Worm (Caenorhabditis elegans): ENCODE results near the gene Y39B6A.25.

DNA sequence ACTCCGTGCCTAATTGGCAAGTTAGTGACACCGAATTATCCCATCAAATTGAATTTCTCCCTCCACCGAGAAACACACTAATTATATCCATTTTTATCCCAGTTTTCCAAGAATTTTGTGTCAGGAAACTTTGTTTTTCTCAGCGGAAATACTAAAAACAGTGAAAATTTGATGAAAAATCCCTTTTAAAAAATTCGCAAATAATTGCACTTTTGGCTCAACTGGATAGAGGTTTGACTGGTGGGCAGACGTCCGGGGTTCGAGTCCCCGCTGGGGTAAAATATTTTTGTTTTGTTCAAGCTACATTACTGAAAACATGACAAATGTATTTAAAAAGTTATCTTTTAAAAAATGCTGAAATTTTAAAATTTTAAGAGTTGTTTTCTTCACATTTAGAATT is 31.8 kb downstream of the Y39B6A.25 start:
- no peak for TF ChIP-seq flt-1 (GFP tag; IDR thresholded peaks at IDR 0.05)
- no peak for TF ChIP-seq ceh-36 (tag; optimal IDR thresholded peaks at IDR 0.05)
- TF ChIP-seq tra-4 (tag; optimal IDR thresholded peaks at IDR 0.05) = no peak
- no peak for TF ChIP-seq hmbx-1 (tag; optimal IDR thresholded peaks at IDR 0.05)

Data from whole organism, early embryonic.